Worm (Caenorhabditis elegans) whole organism, late embryonic: Measurements from ENCODE around the gene prx-12.

Source experiments
- C08G9.2 ChIP-seq: sonication (generic microtip); optimal IDR thresholded peaks from 2 replicates; lab custom pipeline; 2016; ENCODE audit warnings: mild to moderate bottlenecking, missing genetic modification characterization, moderate library complexity, missing compliant biosample characterization
- ama-1 ChIP-seq: fragments of 150-350 bp; optimal IDR thresholded peaks from 2 replicates; lab custom pipeline; 2014
- dve-1 ChIP-seq: sonication (generic microtip); optimal IDR thresholded peaks from 2 replicates; lab custom pipeline; 2017; ENCODE audit warnings: antibody characterized with exemption, mild to moderate bottlenecking, missing genetic modification characterization, missing compliant biosample characterization
- fkh-10 ChIP-seq: fragments of 150-350 bp; optimal IDR thresholded peaks from 2 replicates; lab custom pipeline; 2014; ENCODE audit warnings: missing biosample characterization, missing genetic modification reagents, missing genetic modification characterization

- TF ChIP-seq C08G9.2 (tag; lab: Kevin White, UChicago) (no peak), dve-1 (tag; lab: Kevin White, UChicago) (no peak), fkh-10 (GFP tag; lab: Kevin White, UChicago) (no peak), ama-1 (no peak)
These were observed 12.8 kb downstream of the prx-12 start, which contains the start of gene slo-2 for ce11 chrX:11405908-11406307.
